Worm (Caenorhabditis elegans) whole organism, L3 larva: Measurements from ENCODE around the gene C11H1.5.

Experiments
- R02D3.7 ChIP-seq: fragments of 150-350 bp; optimal IDR thresholded peaks from 2 replicates; lab custom pipeline; 2014; ENCODE audit warnings: missing biosample characterization, missing genetic modification characterization
- ceh-28 ChIP-seq: fragments of 150-350 bp; optimal IDR thresholded peaks from 2 replicates; lab custom pipeline; 2014; ENCODE audit warnings: missing biosample characterization, missing genetic modification reagents, missing genetic modification characterization
- elt-2 ChIP-seq: sonication (generic microtip); optimal IDR thresholded peaks from 2 replicates; lab custom pipeline; 2016; ENCODE audit warnings: missing genetic modification reagents, mild to moderate bottlenecking, missing genetic modification characterization, missing compliant biosample characterization
- elt-3 ChIP-seq, 3 experiments: fragments of 150-350 bp in 1 of 3; sonication (generic microtip) in 2 of 3; optimal IDR thresholded peaks; 2 replicates in 2 of 3; 4 replicates in 1 of 3; lab custom pipeline; 2014 to 2017; ENCODE audit warnings: missing biosample characterization in 3 of 3, missing genetic modification characterization in 3 of 3
- fos-1 ChIP-seq: fragments of 150-350 bp; optimal IDR thresholded peaks from 2 replicates; lab custom pipeline; 2014; ENCODE audit warnings: missing biosample characterization, missing genetic modification characterization
- hmg-11 ChIP-seq: sonication (generic microtip); optimal IDR thresholded peaks from 2 replicates; lab custom pipeline; 2016; ENCODE audit warnings: missing genetic modification characterization, missing compliant biosample characterization
- jun-1 ChIP-seq: fragments of 150-350 bp; optimal IDR thresholded peaks from 2 replicates; lab custom pipeline; 2014; ENCODE audit warnings: missing biosample characterization, missing genetic modification reagents, missing genetic modification characterization
- nhr-25 ChIP-seq: sonication (generic microtip); optimal IDR thresholded peaks from 2 replicates; lab custom pipeline; 2017; ENCODE audit warnings: missing biosample characterization, missing genetic modification characterization
- nhr-76 ChIP-seq: fragments of 150-350 bp; sonication (generic microtip); optimal IDR thresholded peaks from 5 replicates; lab custom pipeline; 2014; ENCODE audit warnings: missing biosample characterization, missing genetic modification characterization
- pqm-1 ChIP-seq: fragments of 150-350 bp; optimal IDR thresholded peaks from 2 replicates; lab custom pipeline; 2017; ENCODE audit warnings: missing biosample characterization, missing genetic modification characterization, inconsistent platforms
- snpc-4 ChIP-seq: fragments of 150-350 bp; optimal IDR thresholded peaks from 2 replicates; lab custom pipeline; 2014; ENCODE audit warnings: missing biosample characterization, missing genetic modification characterization
- unc-62 ChIP-seq: fragments of 150-350 bp; sonication (generic microtip); optimal IDR thresholded peaks from 4 replicates; lab custom pipeline; 2014; ENCODE audit warnings: missing biosample characterization, missing genetic modification reagents, missing genetic modification characterization
- ztf-4 ChIP-seq: fragments of 150-350 bp; optimal IDR thresholded peaks from 2 replicates; lab custom pipeline; 2014; ENCODE audit warnings: missing biosample characterization, missing genetic modification characterization

- TF ChIP-seq nhr-25 (peak; percentile 77), jun-1 (tag; lab: Kevin White, UChicago) (peak; percentile 80), hmg-11 (tag; lab: Kevin White, UChicago) (peak; percentile 94), unc-62 (GFP tag; lab: Kevin White, UChicago) (no peak), elt-3 (tag; optimal IDR thresholded peaks at IDR 0.05; lab: Kevin White, UChicago) (no peak), ztf-4 (tag; lab: Kevin White, UChicago) (no peak), R02D3.7 (tag; lab: Kevin White, UChicago) (peak; percentile 37), ceh-28 (peak; percentile 70), pqm-1 (tag; lab: Kevin White, UChicago) (peak; percentile 40), nhr-76 (tag; lab: Kevin White, UChicago) (no peak), fos-1 (tag; lab: Kevin White, UChicago) (no peak), elt-2 (peak; percentile 65), snpc-4 (tag; lab: Kevin White, UChicago) (peak; percentile 69)
These were observed 9.4 kb upstream of the C11H1.5 start for ce11 chrX:14312416-14312815.
